Fruit fly (Drosophila melanogaster) whole organism, embryonic: ENCODE results near the gene Pstk.

Source experiments
- Adf1 ChIP-seq: fragments of 200-800 bp; sonication (Bioruptor generic); IDR thresholded peaks from 2 replicates; pipeline ENCODE4 v1.3.6; 2022; ENCODE audit warnings: missing biosample characterization, missing genetic modification characterization
- Aef1 ChIP-seq: fragments of 200-800 bp; sonication (Bioruptor generic); IDR thresholded peaks from 3 replicates; pipeline ENCODE4 v1.3.6; 2022; ENCODE audit warnings: missing biosample characterization, missing genetic modification characterization
- Atf3 ChIP-seq: fragments of 200-800 bp; sonication (Bioruptor generic); optimal IDR thresholded peaks from 3 replicates; lab custom pipeline; 2016; ENCODE audit warnings: missing biosample characterization, missing genetic modification characterization
- Bgb ChIP-seq: fragments of 200-800 bp; sonication (Bioruptor generic); IDR thresholded peaks from 2 replicates; pipeline ENCODE4 v1.3.6; 2022; ENCODE audit warnings: missing biosample characterization, missing genetic modification characterization; ENCODE audit not compliant: partially characterized antibody
- C15 ChIP-seq: fragments of 200-800 bp; sonication (Bioruptor generic); IDR thresholded peaks from 3 replicates; pipeline ENCODE4 v1.3.6; 2022; ENCODE audit warnings: missing biosample characterization, missing genetic modification characterization
- CG1024 ChIP-seq: fragments of 200-800 bp; sonication (Bioruptor generic); IDR thresholded peaks from 2 replicates; pipeline ENCODE4 v1.3.6; 2022; ENCODE audit warnings: missing biosample characterization, missing genetic modification characterization
- CG10979 ChIP-seq: fragments of 200-800 bp; sonication (Bioruptor generic); optimal IDR thresholded peaks from 2 replicates; lab custom pipeline; 2018; ENCODE audit warnings: missing biosample characterization, mild to moderate bottlenecking, missing genetic modification characterization, moderate library complexity
- CG11695 ChIP-seq: fragments of 200-800 bp; sonication (Bioruptor generic); IDR thresholded peaks from 3 replicates; pipeline ENCODE4 v1.3.6; 2022; ENCODE audit warnings: missing biosample characterization, missing genetic modification characterization
- CG11723 ChIP-seq: fragments of 200-800 bp; sonication (Bioruptor generic); optimal IDR thresholded peaks from 2 replicates; lab custom pipeline; 2017; ENCODE audit warnings: missing biosample characterization, mild to moderate bottlenecking, missing genetic modification characterization
- CG12104 ChIP-seq: fragments of 200-800 bp; sonication (Bioruptor generic); optimal IDR thresholded peaks from 3 replicates; lab custom pipeline; 2016; ENCODE audit warnings: missing biosample characterization, missing genetic modification characterization
- CG15479 ChIP-seq: fragments of 200-800 bp; sonication (Bioruptor generic); optimal IDR thresholded peaks from 3 replicates; lab custom pipeline; 2019; ENCODE audit warnings: missing biosample characterization, mild to moderate bottlenecking, missing genetic modification characterization, moderate library complexity
- CG17568 ChIP-seq: fragments of 200-800 bp; sonication (Bioruptor generic); optimal IDR thresholded peaks from 2 replicates; lab custom pipeline; 2018; ENCODE audit warnings: missing biosample characterization, mild to moderate bottlenecking, missing genetic modification characterization, moderate library complexity
- CG18476 ChIP-seq: fragments of 200-800 bp; sonication (Bioruptor generic); optimal IDR thresholded peaks from 2 replicates; lab custom pipeline; 2016; ENCODE audit warnings: missing biosample characterization, mild to moderate bottlenecking, missing genetic modification characterization
- CG2199 ChIP-seq: fragments of 200-800 bp; sonication (Bioruptor generic); IDR thresholded peaks from 3 replicates; pipeline ENCODE4 v1.3.6; 2022; ENCODE audit warnings: missing biosample characterization, missing genetic modification characterization
- CG3163 ChIP-seq: fragments of 200-800 bp; sonication (Bioruptor generic); optimal IDR thresholded peaks from 3 replicates; lab custom pipeline; 2016; ENCODE audit warnings: missing biosample characterization, missing genetic modification characterization
- CG34422 ChIP-seq: fragments of 200-800 bp; sonication (Bioruptor generic); IDR thresholded peaks from 3 replicates; pipeline ENCODE4 v1.3.6; 2022; ENCODE audit warnings: missing biosample characterization, missing genetic modification characterization
- CG3726 ChIP-seq: fragments of 200-800 bp; sonication (Bioruptor generic); IDR thresholded peaks from 3 replicates; pipeline ENCODE4, ENCODE4 v1.3.6; 2022; ENCODE audit warnings: missing biosample characterization, missing genetic modification characterization
- CG7745 ChIP-seq: fragments of 200-800 bp; sonication (Bioruptor generic); optimal IDR thresholded peaks from 2 replicates; lab custom pipeline; 2018; ENCODE audit warnings: missing biosample characterization, mild to moderate bottlenecking, missing genetic modification characterization, moderate library complexity
- CG8478 ChIP-seq: fragments of >200 bp; optimal IDR thresholded peaks from 2 replicates; lab custom pipeline; 2018
- CG9215 ChIP-seq: fragments of 200-800 bp; sonication (Bioruptor generic); IDR thresholded peaks from 2 replicates; pipeline ENCODE4 v1.3.6; 2022; ENCODE audit warnings: missing biosample characterization, missing genetic modification characterization
- CG9609 ChIP-seq: fragments of 200-800 bp; sonication (Bioruptor generic); optimal IDR thresholded peaks from 3 replicates; lab custom pipeline; 2016; ENCODE audit warnings: missing biosample characterization, missing genetic modification characterization
- Chrac-16 ChIP-seq: fragments of 200-800 bp; sonication (Bioruptor generic); optimal IDR thresholded peaks from 3 replicates; lab custom pipeline; 2016; ENCODE audit warnings: missing biosample characterization, missing genetic modification characterization
- Drgx ChIP-seq: fragments of 200-800 bp; sonication (Bioruptor generic); IDR thresholded peaks from 2 replicates; pipeline ENCODE4 v1.3.6; 2022; ENCODE audit warnings: missing biosample characterization, missing genetic modification characterization
- Fer1 ChIP-seq: fragments of 200-800 bp; sonication (Bioruptor generic); optimal IDR thresholded peaks from 2 replicates; lab custom pipeline; 2017; ENCODE audit warnings: missing biosample characterization, mild to moderate bottlenecking, missing genetic modification characterization
- MTF-1 ChIP-seq: fragments of 200-800 bp; sonication (Bioruptor generic); optimal IDR thresholded peaks from 2 replicates; lab custom pipeline; 2018; ENCODE audit warnings: missing biosample characterization, mild to moderate bottlenecking, missing genetic modification characterization, borderline replicate concordance
- Myb ChIP-seq: fragments of 200-800 bp; sonication (Bioruptor generic); optimal IDR thresholded peaks from 2 replicates; lab custom pipeline; 2016; ENCODE audit warnings: missing biosample characterization, missing genetic modification characterization
- NK7.1 ChIP-seq: fragments of 200-800 bp; sonication (Bioruptor generic); optimal IDR thresholded peaks from 3 replicates; lab custom pipeline; 2016; ENCODE audit warnings: missing biosample characterization, missing genetic modification characterization
- NfI ChIP-seq: fragments of 200-800 bp; sonication (Bioruptor generic); optimal IDR thresholded peaks from 3 replicates; lab custom pipeline; 2018; ENCODE audit warnings: missing biosample characterization, mild to moderate bottlenecking, missing genetic modification characterization, moderate library complexity
- Scr ChIP-seq: fragments of 200-800 bp; sonication (Bioruptor generic); IDR thresholded peaks from 2 replicates; pipeline ENCODE4 v1.3.6; 2022; ENCODE audit warnings: missing biosample characterization, missing genetic modification characterization; ENCODE audit not compliant: partially characterized antibody
- YL-1 ChIP-seq: fragments of 200-800 bp; sonication (Bioruptor generic); optimal IDR thresholded peaks from 3 replicates; lab custom pipeline; 2017; ENCODE audit warnings: missing biosample characterization, mild to moderate bottlenecking, missing genetic modification characterization
- amos ChIP-seq: fragments of 200-800 bp; sonication (Bioruptor generic); IDR thresholded peaks from 2 replicates; pipeline ENCODE4 v1.3.6; 2022; ENCODE audit warnings: missing biosample characterization, missing genetic modification characterization; ENCODE audit not compliant: partially characterized antibody
- aop ChIP-seq: fragments of 200-800 bp; sonication (Bioruptor generic); IDR thresholded peaks from 2 replicates; pipeline ENCODE4 v1.3.6; 2022; ENCODE audit warnings: missing biosample characterization, missing genetic modification characterization
- ato ChIP-seq: fragments of 200-800 bp; sonication (Bioruptor generic); IDR thresholded peaks from 2 replicates; pipeline ENCODE4 v1.3.6; 2022; ENCODE audit warnings: missing biosample characterization, missing genetic modification characterization; ENCODE audit not compliant: partially characterized antibody
- bbx ChIP-seq: fragments of 200-800 bp; sonication (Bioruptor generic); IDR thresholded peaks from 2 replicates; pipeline ENCODE4 v1.3.6; 2022; ENCODE audit warnings: missing biosample characterization, missing genetic modification characterization; ENCODE audit not compliant: partially characterized antibody
- cato ChIP-seq: fragments of 200-800 bp; sonication (Bioruptor generic); optimal IDR thresholded peaks from 2 replicates; lab custom pipeline; 2016; ENCODE audit warnings: missing biosample characterization, missing genetic modification characterization, borderline replicate concordance
- cg ChIP-seq: fragments of 200-800 bp; sonication (Bioruptor generic); optimal IDR thresholded peaks from 3 replicates; lab custom pipeline; 2019; ENCODE audit warnings: missing biosample characterization, mild to moderate bottlenecking, missing genetic modification characterization, moderate library complexity
- chinmo ChIP-seq: fragments of 200-800 bp; sonication (Bioruptor generic); IDR thresholded peaks from 4 replicates; pipeline ENCODE4 v1.3.6; 2022; ENCODE audit warnings: missing biosample characterization, missing genetic modification characterization; ENCODE audit not compliant: partially characterized antibody
- ci ChIP-seq: fragments of 200-800 bp; sonication (Bioruptor generic); IDR thresholded peaks from 3 replicates; pipeline ENCODE4 v1.3.6; 2022; ENCODE audit warnings: missing biosample characterization, missing genetic modification characterization
- crp ChIP-seq, 2 experiments: fragments of 200-800 bp; sonication (Bioruptor generic); optimal IDR thresholded peaks; 2 replicates in 1 of 2; 3 replicates in 1 of 2; lab custom pipeline; 2017; ENCODE audit warnings: missing biosample characterization in 2 of 2, missing genetic modification characterization in 2 of 2, mild to moderate bottlenecking in 1 of 2, moderate library complexity in 1 of 2
- da ChIP-seq: fragments of 200-800 bp; sonication (Bioruptor generic); optimal IDR thresholded peaks from 2 replicates; lab custom pipeline; 2016; ENCODE audit warnings: missing biosample characterization, missing genetic modification characterization
- ftz-f1 ChIP-seq: fragments of 200-800 bp; sonication (Bioruptor generic); optimal IDR thresholded peaks from 2 replicates; lab custom pipeline; 2016; ENCODE audit warnings: missing biosample characterization, missing genetic modification characterization
- hbn ChIP-seq: fragments of 200-800 bp; sonication (Bioruptor generic); IDR thresholded peaks from 2 replicates; pipeline ENCODE4 v1.3.6; 2022; ENCODE audit warnings: missing biosample characterization, missing genetic modification characterization; ENCODE audit not compliant: partially characterized antibody
- lbe ChIP-seq: fragments of 200-800 bp; sonication (Bioruptor generic); optimal IDR thresholded peaks from 2 replicates; lab custom pipeline; 2016; ENCODE audit warnings: missing biosample characterization, mild to moderate bottlenecking, missing genetic modification characterization
- nerfin-1 ChIP-seq: fragments of 200-800 bp; sonication (Bioruptor generic); optimal IDR thresholded peaks from 3 replicates; lab custom pipeline; 2019; ENCODE audit warnings: missing biosample characterization, mild to moderate bottlenecking, missing genetic modification characterization, moderate library complexity
- onecut ChIP-seq: fragments of 200-800 bp; sonication (Bioruptor generic); IDR thresholded peaks from 2 replicates; pipeline ENCODE4 v1.3.6; 2022; ENCODE audit warnings: missing biosample characterization, missing genetic modification characterization
- org-1 ChIP-seq: fragments of 200-800 bp; sonication (Bioruptor generic); optimal IDR thresholded peaks from 2 replicates; lab custom pipeline; 2017; ENCODE audit warnings: missing biosample characterization, missing genetic modification characterization
- scrt ChIP-seq: fragments of 200-800 bp; sonication (Bioruptor generic); optimal IDR thresholded peaks from 2 replicates; lab custom pipeline; 2018; ENCODE audit warnings: missing biosample characterization, mild to moderate bottlenecking, missing genetic modification characterization, moderate library complexity
- seq ChIP-seq: fragments of 200-800 bp; sonication (Bioruptor generic); IDR thresholded peaks from 2 replicates; pipeline ENCODE4 v1.3.6; 2022; ENCODE audit warnings: missing biosample characterization, missing genetic modification characterization
- ssp ChIP-seq: fragments of 200-800 bp; sonication (Bioruptor generic); IDR thresholded peaks from 2 replicates; pipeline ENCODE4 v1.3.6; 2022; ENCODE audit warnings: missing biosample characterization, missing genetic modification characterization
- tio ChIP-seq: fragments of 200-800 bp; sonication (Bioruptor generic); optimal IDR thresholded peaks from 2 replicates; lab custom pipeline; 2017; ENCODE audit warnings: missing biosample characterization, missing genetic modification characterization, inconsistent platforms
- wdn ChIP-seq: fragments of 200-800 bp; sonication (Bioruptor generic); IDR thresholded peaks from 2 replicates; pipeline ENCODE4 v1.3.6; 2022; ENCODE audit warnings: missing biosample characterization, missing genetic modification characterization
- zen2 ChIP-seq: fragments of 200-800 bp; sonication (Bioruptor generic); IDR thresholded peaks from 3 replicates; pipeline ENCODE4 v1.3.6; 2022; ENCODE audit warnings: missing biosample characterization, missing genetic modification characterization; ENCODE audit not compliant: partially characterized antibody

The Pstk gene

DNA sequence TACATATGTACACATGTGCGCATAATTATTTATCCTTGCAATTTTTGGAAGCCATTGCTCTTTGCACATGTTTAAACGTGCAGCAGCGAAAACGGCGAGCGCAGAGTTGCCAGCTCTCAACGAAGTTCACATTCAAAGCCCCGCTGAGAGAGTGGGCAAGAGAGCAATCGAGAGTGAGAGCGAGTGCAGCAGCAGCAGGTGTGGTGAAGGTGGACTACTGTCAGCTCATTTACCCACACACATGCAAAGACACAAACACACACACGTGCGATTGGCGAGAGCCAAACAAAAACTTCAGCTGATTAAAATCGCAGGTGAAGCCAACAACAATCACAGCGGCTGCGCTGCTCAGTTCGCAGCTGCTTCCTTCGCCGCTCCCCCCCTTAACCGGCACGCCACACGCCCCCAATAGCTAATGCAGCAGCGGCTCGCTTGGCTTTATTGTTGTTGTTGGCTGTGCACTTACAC lies 13.1 kb upstream of the Pstk start (continued):
- TF ChIP-seq CG17568 (GFP tag; lab: Kevin White, UChicago) (no peak), CG9215 (GFP tag; lab: Robert Waterston, UW) (peak; percentile 78), ssp (no peak), org-1 (GFP tag; lab: Kevin White, UChicago) (no peak), ato (0 out of 2 replicates have a peak, but pooled peaks have one; percentile 18), nerfin-1 (tag; lab: Kevin White, UChicago) (peak; percentile 20), Drgx (GFP tag; lab: Robert Waterston, UW) (peak; percentile 41; the same call in 1 of the 2 replicates), Bgb (GFP tag; lab: Robert Waterston, UW) (peak; percentile 42; the same call in 1 of the 2 replicates), CG15479 (GFP tag; lab: Kevin White, UChicago) (peak; percentile 55), chinmo (GFP tag; lab: Robert Waterston, UW) (peak; percentile 98), Chrac-16 (GFP tag; lab: Kevin White, UChicago) (no peak), Adf1 (peak; percentile 87), CG11695 (GFP tag; lab: Robert Waterston, UW) (peak; percentile 64; the same call in 1 of the 3 replicates), CG8478 (peak; percentile 53), CG34422 (peak; percentile 75; the same call in 1 of the 3 replicates), aop (no peak), C15 (GFP tag; lab: Robert Waterston, UW) (no peak), ci (GFP tag; lab: Robert Waterston, UW) (peak; percentile 70; the same call in 2 of the 3 replicates), onecut (GFP tag; lab: Robert Waterston, UW) (no peak), cg (peak; percentile 92), amos (GFP tag; lab: Robert Waterston, UW) (peak; percentile 51; the same call in 1 of the 2 replicates), CG3726 (GFP tag; lab: Robert Waterston, UW) (no peak), lbe (GFP tag; lab: Kevin White, UChicago) (no peak), tio (GFP tag; lab: Kevin White, UChicago) (no peak), Aef1 (GFP tag; lab: Robert Waterston, UW) (peak; percentile 67), MTF-1 (GFP tag; lab: Kevin White, UChicago) (peak; percentile 95), CG18476 (GFP tag; lab: Kevin White, UChicago) (no peak), hbn (no peak), wdn (GFP tag; lab: Robert Waterston, UW) (no peak), CG9609 (GFP tag; lab: Kevin White, UChicago) (no peak), bbx (GFP tag; lab: Robert Waterston, UW) (peak; percentile 47), Scr (GFP tag; lab: Robert Waterston, UW) (peak; percentile 14; the same call in 1 of the 2 replicates), ftz-f1 (peak; percentile 25), Fer1 (peak; percentile 12), Atf3 (GFP tag; lab: Kevin White, UChicago) (no peak), NfI (no peak), cato (GFP tag; lab: Kevin White, UChicago) (no peak), zen2 (GFP tag; lab: Robert Waterston, UW) (peak; percentile 53; the same call in 2 of the 3 replicates), YL-1 (GFP tag; lab: Kevin White, UChicago) (peak; percentile 44)

DNA sequence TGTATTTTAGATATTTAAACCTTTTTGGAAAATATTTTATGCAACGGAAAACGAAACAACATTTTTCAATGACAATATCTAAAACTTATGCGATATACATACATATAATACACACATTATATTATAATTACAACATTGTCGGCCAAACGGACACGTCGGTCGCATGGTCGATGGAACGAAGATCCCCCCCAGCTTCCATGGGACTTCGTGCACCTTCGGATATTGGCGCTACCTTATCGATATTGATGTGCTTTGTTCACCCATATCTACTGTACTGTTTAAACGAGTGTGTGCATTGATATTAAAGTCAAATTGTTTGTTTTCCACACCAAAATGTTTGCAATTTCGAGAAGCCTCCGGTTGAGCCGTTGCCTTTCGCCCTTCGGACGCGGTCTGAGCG lies 7.1 kb upstream of the Pstk start, which contains the start of gene CG14212:
Gene CG14212, plus strand, starts transcription at position 301 of the 400 bp plus-strand sequence.
- TF ChIP-seq CG3163 (GFP tag; lab: Kevin White, UChicago): no peak
- no peak for TF ChIP-seq CG2199 (GFP tag; lab: Robert Waterston, UW)
- TF ChIP-seq CG7745: no peak
- TF ChIP-seq Myb (GFP tag; lab: Kevin White, UChicago): no peak
- no peak for TF ChIP-seq CG10979 (tag; lab: Kevin White, UChicago)
- TF ChIP-seq CG11723: no peak
- no peak for TF ChIP-seq NK7.1 (GFP tag; lab: Kevin White, UChicago)
- TF ChIP-seq seq (GFP tag; lab: Robert Waterston, UW): no peak
- no peak for TF ChIP-seq CG12104 (GFP tag; lab: Kevin White, UChicago)
- no peak for TF ChIP-seq da (GFP tag; lab: Kevin White, UChicago)
- no peak for TF ChIP-seq CG1024 (GFP tag; lab: Robert Waterston, UW)
- TF ChIP-seq crp (GFP tag; optimal IDR thresholded peaks at IDR 0.05; lab: Kevin White, UChicago): no peak
- no peak for TF ChIP-seq scrt (GFP tag; lab: Kevin White, UChicago)
